Worm (Caenorhabditis elegans): ENCODE data around the gene ogdh-1.

ogdh-1 gene

DNA sequence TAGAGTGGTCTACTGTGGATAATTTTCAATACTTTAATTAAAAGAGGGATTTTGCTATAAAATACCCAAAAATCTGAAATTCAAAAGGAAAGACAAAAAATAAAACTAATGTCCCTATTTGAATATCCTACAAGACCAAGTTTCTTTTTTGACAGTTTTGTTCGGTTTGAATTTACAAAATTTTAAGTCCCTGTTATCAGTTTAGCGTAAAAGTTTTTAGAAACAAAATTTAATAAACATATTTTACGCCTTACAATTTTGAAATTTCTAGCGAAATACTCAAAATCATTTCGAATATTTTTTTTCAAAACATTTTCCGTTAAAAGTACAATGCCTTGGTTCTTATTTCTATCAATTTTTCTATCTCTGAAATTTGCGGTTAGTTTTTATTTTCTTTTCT, 11.3 kb downstream of the ogdh-1 start, which contains the start of gene spe-51:
TSS of gene spe-51 (plus strand) at position 301 of the 400 bp plus-strand sequence.
- TF ChIP-seq elt-1 (tag; optimal IDR thresholded peaks at IDR 0.05) (no peak), hmg-11 (tag; optimal IDR thresholded peaks at IDR 0.05) (no peak), eor-1 (tag; optimal IDR thresholded peaks at IDR 0.05) (no peak)

DNA sequence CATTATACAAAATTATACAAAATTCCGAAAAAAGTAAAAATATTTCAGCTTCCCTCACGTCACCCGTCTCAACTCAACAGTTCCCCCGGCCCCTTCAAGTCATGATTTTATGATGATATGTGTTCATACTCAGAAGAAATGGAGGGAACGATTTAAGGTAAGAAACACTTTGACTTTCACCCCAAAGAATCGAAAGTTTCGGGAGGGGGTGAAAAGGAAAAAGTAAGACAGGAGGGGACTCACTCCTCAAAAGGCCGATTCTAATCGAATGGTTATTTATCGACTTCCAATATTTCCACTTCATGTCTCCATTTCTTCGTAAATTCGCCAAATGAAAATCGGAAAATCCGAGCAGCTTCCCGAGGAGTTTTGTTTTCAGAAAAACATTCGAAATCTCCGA, 15.6 kb downstream of the ogdh-1 start, which contains the start of gene bus-4:
TSS of gene bus-4 (plus strand) at position 49 of the 400 bp plus-strand sequence.
- no peak for TF ChIP-seq nhr-28 (tag; optimal IDR thresholded peaks at IDR 0.05)

DNA sequence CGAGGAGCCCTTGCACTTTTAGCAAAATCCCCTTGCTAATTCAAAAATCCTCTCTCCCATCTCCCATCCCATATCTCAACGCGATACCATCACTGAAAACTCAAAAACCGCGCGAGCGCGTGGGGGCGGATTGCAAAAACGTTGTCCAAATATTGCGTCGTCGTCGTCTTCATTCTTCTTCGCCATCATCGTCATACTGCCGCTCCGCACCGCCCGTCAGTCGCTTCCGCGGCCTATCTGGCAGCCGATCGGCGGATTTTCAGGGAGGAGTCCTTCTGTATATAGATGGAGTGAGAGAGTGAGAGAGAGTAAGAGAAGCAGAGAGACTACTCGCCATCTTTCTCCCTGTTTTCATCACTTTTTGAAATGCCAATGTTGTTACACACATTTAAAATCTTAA, 16.9 kb downstream of the ogdh-1 start:
- TF ChIP-seq zag-1 (tag; optimal IDR thresholded peaks at IDR 0.05) (no peak), nhr-25 (tag; optimal IDR thresholded peaks at IDR 0.05) (peak; percentile 48), elt-1 (tag; optimal IDR thresholded peaks at IDR 0.05) (peak; percentile 18)

DNA sequence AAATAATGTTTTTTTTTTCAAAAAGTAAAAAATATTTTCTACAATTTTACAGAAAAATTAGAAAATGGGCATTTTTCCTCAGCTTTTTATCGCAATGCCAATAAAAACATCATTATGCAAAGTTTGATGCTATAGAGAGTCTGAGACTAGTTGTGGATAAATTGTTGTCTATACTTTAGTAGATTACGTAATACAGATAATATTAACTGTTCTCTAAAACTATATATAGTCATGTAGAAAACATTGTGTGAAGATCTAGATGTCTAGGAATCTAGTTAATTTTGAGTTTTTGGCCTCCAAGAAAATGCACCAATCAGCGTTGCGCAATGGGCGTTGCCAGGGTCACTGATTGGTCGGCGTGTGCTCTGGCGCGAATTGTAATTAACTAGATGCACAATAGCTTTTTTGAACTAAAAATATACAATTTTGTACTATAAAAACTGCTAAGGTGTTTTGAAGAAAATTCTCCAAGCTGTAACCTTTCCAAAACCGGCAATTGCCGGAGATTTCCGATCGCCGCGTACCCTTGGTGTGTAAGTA, 17.4 kb downstream of the ogdh-1 start:
- TF ChIP-seq nfya-1 (tag; optimal IDR thresholded peaks at IDR 0.05; ENCODE audit: insufficient read depth) (peak; percentile 83), ceh-28 (tag; optimal IDR thresholded peaks at IDR 0.05) (no peak)

DNA sequence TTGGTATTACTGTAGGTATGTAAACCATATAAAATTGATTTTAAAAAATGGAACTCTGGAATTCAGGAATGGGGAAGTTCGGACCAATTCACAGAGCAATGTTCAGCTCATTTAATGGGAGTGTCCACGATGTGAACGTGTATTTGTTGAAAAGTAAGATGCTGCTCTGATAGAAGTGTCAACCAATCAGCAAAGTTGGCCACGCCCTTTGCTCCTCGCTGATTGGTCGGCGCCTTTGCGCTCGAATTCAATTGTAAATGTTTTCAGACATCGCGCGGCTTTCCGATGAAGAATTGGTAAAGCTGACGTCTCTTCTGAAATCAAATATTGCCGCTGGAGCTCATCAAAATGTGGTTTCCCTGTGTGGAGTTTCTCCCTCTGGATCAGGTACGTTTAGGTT, 20.7 kb downstream of the ogdh-1 start:
- TF ChIP-seq nfya-1 (tag; optimal IDR thresholded peaks at IDR 0.05; ENCODE audit: insufficient read depth) (peak; percentile 59), hmg-11 (tag; optimal IDR thresholded peaks at IDR 0.05) (no peak)

DNA sequence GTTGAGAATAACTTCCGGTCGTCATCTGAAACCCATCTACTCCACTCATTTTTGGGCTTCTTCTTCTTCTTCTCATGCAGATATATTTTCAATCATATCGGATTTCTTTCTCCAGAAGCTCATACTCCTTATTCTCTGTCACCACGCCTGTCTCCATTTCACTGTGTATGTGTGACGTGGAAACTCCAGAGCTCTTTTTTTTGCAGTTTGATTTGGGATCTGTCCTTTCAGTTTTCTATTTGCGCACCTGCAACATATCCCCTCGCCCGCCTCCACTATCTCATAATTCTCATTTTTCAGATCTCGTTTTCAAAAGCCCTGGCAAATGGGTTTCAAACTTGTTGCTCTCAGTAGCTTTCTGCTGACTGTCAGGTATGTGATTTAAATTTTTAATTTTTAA, 25.1 kb downstream of the ogdh-1 start, which contains the start of gene kin-36:
TSS of gene kin-36 (plus strand) at position 301 of the 400 bp plus-strand sequence.
- TF ChIP-seq elt-2 (tag; optimal IDR thresholded peaks at IDR 0.05) (no peak), skn-1 (tag; optimal IDR thresholded peaks at IDR 0.05) (no peak), elt-1 (tag; optimal IDR thresholded peaks at IDR 0.05) (no peak), R02D3.7 (tag; optimal IDR thresholded peaks at IDR 0.05) (no peak), snpc-4 (tag; optimal IDR thresholded peaks at IDR 0.05) (no peak), nhr-77 (tag; optimal IDR thresholded peaks at IDR 0.05) (no peak), nhr-23 (tag; optimal IDR thresholded peaks at IDR 0.05) (no peak), hmg-11 (tag; optimal IDR thresholded peaks at IDR 0.05) (no peak), pqm-1 (tag; optimal IDR thresholded peaks at IDR 0.05) (no peak), ama-1 (optimal IDR thresholded peaks at IDR 0.05) (no peak)

DNA sequence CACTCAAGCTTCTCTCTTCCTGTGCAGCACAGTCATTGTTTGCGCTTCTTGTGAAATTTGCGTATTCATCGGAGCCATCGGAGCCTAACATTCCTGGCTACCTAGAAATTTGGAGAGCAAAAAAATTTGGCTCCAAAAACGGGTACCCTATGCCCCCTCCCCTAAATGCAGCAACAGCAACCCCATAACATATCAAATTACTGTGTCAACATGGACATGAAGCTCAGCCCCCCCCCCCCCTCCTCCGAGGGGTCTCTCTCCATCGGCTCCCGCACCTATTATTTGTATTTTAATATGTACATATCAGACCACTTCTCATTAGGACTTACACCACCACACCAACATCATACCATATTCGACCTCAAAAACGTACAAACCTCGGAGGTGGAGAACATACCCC, 29.5 kb downstream of the ogdh-1 start:
- TF ChIP-seq pha-4 (tag; optimal IDR thresholded peaks at IDR 0.05) (peak; percentile 26), snpc-4 (tag; optimal IDR thresholded peaks at IDR 0.05) (no peak)

DNA sequence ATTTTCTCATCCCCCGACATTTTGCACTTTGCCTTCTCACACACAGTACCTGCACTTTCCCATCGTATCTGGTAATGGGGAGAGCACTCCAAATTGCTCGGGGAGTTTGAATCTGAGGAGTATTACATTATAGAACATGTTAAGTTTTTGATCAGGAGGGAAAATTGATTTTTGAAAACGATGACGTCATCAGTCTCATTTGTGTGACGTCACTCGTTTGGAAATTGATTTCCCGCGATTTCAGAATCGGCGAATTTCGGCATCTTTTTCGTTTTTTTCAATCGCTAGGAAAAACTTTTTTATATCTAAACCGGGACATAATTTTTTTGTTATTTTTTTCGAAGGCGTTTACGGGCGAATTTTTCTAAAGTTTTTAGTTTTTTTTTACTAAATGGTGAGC, 30.5 kb downstream of the ogdh-1 start:
- TF ChIP-seq nhr-28 (tag; optimal IDR thresholded peaks at IDR 0.05) (no peak), egl-27 (tag; optimal IDR thresholded peaks at IDR 0.05) (no peak), nhr-23 (tag; optimal IDR thresholded peaks at IDR 0.05) (no peak), daf-12 (tag; optimal IDR thresholded peaks at IDR 0.05) (no peak), egl-5 (tag; optimal IDR thresholded peaks at IDR 0.05) (no peak), ceh-28 (tag; optimal IDR thresholded peaks at IDR 0.05) (no peak), aly-2 (tag; optimal IDR thresholded peaks at IDR 0.05) (no peak), unc-62 (GFP tag; optimal IDR thresholded peaks at IDR 0.05) (no peak), ceh-9 (tag; optimal IDR thresholded peaks at IDR 0.05) (no peak), snpc-4 (tag; optimal IDR thresholded peaks at IDR 0.05) (no peak), nhr-11 (tag; optimal IDR thresholded peaks at IDR 0.05) (no peak), elt-1 (tag; optimal IDR thresholded peaks at IDR 0.05) (no peak), hmg-11 (tag; optimal IDR thresholded peaks at IDR 0.05) (no peak), ceh-82 (tag; optimal IDR thresholded peaks at IDR 0.05) (no peak), pha-4 (tag; optimal IDR thresholded peaks at IDR 0.05) (no peak), elt-2 (tag; optimal IDR thresholded peaks at IDR 0.05) (no peak), lsy-12 (tag; optimal IDR thresholded peaks at IDR 0.05) (no peak), skn-1 (tag; optimal IDR thresholded peaks at IDR 0.05) (no peak), ceh-16 (tag; optimal IDR thresholded peaks at IDR 0.05) (no peak)
